Fruit fly (Drosophila melanogaster) whole organism, embryonic: ENCODE results near the gene RpS15Aa.

Source experiments
- Awh ChIP-seq: fragments of 200-800 bp; sonication (Bioruptor generic); IDR thresholded peaks from 2 replicates; pipeline ENCODE4, ENCODE4 v1.3.6; 2022; ENCODE audit warnings: missing biosample characterization, missing genetic modification characterization
- CG11456 ChIP-seq: fragments of 200-800 bp; sonication (Bioruptor generic); IDR thresholded peaks from 3 replicates; pipeline ENCODE4 v1.3.6; 2022; ENCODE audit warnings: missing biosample characterization, missing genetic modification characterization
- CG11695 ChIP-seq: fragments of 200-800 bp; sonication (Bioruptor generic); IDR thresholded peaks from 3 replicates; pipeline ENCODE4 v1.3.6; 2022; ENCODE audit warnings: missing biosample characterization, missing genetic modification characterization
- CG12104 ChIP-seq: fragments of 200-800 bp; sonication (Bioruptor generic); optimal IDR thresholded peaks from 3 replicates; lab custom pipeline; 2016; ENCODE audit warnings: missing biosample characterization, missing genetic modification characterization
- CG12219 ChIP-seq: fragments of 200-800 bp; sonication (Bioruptor generic); optimal IDR thresholded peaks from 3 replicates; lab custom pipeline; 2018; ENCODE audit warnings: missing biosample characterization, mild to moderate bottlenecking, missing genetic modification characterization
- CG12942 ChIP-seq: fragments of 200-800 bp; sonication (Bioruptor generic); optimal IDR thresholded peaks from 3 replicates; lab custom pipeline; 2016; ENCODE audit warnings: missing biosample characterization, missing genetic modification characterization
- CG13296 ChIP-seq: fragments of 200-800 bp; sonication (Bioruptor generic); optimal IDR thresholded peaks from 3 replicates; lab custom pipeline; 2018; ENCODE audit warnings: missing biosample characterization, mild to moderate bottlenecking, missing genetic modification characterization
- CG1529 ChIP-seq: fragments of 200-800 bp; sonication (Bioruptor generic); optimal IDR thresholded peaks from 3 replicates; lab custom pipeline; 2018; ENCODE audit warnings: missing biosample characterization, missing genetic modification characterization
- CG16815 ChIP-seq: fragments of 200-800 bp; sonication (Bioruptor generic); optimal IDR thresholded peaks from 3 replicates; lab custom pipeline; 2017; ENCODE audit warnings: missing biosample characterization, mild to moderate bottlenecking, missing genetic modification characterization
- CG18011 ChIP-seq: fragments of 200-800 bp; sonication (Bioruptor generic); optimal IDR thresholded peaks from 2 replicates; lab custom pipeline; 2017; ENCODE audit warnings: missing biosample characterization, missing genetic modification characterization, mild to moderate bottlenecking, moderate library complexity, missing genotype
- CG1832 ChIP-seq: fragments of 200-800 bp; sonication (Bioruptor generic); optimal IDR thresholded peaks from 2 replicates; lab custom pipeline; 2017; ENCODE audit warnings: missing biosample characterization, mild to moderate bottlenecking, missing genetic modification characterization, inconsistent platforms
- CG18599 ChIP-seq: fragments of 200-800 bp; sonication (Bioruptor generic); optimal IDR thresholded peaks from 3 replicates; lab custom pipeline; 2017; ENCODE audit warnings: missing biosample characterization, missing genetic modification characterization, mild to moderate bottlenecking, moderate library complexity, missing genetic modification reagents
- CG30431 ChIP-seq: fragments of 200-800 bp; sonication (Bioruptor generic); optimal IDR thresholded peaks from 2 replicates; lab custom pipeline; 2017; ENCODE audit warnings: missing biosample characterization, missing genetic modification characterization
- CG3065 ChIP-seq: fragments of 200-800 bp; sonication (Bioruptor generic); optimal IDR thresholded peaks from 2 replicates; lab custom pipeline; 2016; ENCODE audit warnings: missing biosample characterization, missing genetic modification characterization
- CG3281 ChIP-seq: fragments of 200-800 bp; sonication (Bioruptor generic); optimal IDR thresholded peaks from 3 replicates; lab custom pipeline; 2017; ENCODE audit warnings: missing biosample characterization, mild to moderate bottlenecking, missing genetic modification characterization
- CG33557 ChIP-seq: fragments of 200-800 bp; sonication (Bioruptor generic); optimal IDR thresholded peaks from 2 replicates; lab custom pipeline; 2019; ENCODE audit warnings: missing biosample characterization, mild to moderate bottlenecking, missing genetic modification characterization, moderate library complexity
- CG3407 ChIP-seq: fragments of 200-800 bp; sonication (Bioruptor generic); optimal IDR thresholded peaks from 2 replicates; lab custom pipeline; 2018; ENCODE audit warnings: missing biosample characterization, mild to moderate bottlenecking, missing genetic modification characterization
- CG6175 ChIP-seq: fragments of 200-800 bp; sonication (Bioruptor generic); IDR thresholded peaks from 3 replicates; pipeline ENCODE4 v1.3.6; 2022; ENCODE audit warnings: missing biosample characterization, missing genetic modification characterization
- CG7928 ChIP-seq: fragments of 200-800 bp; sonication (Bioruptor generic); optimal IDR thresholded peaks from 2 replicates; lab custom pipeline; 2017; ENCODE audit warnings: missing biosample characterization, mild to moderate bottlenecking, missing genetic modification characterization
- CG8290 ChIP-seq, 3 experiments: fragments of 200-800 bp; sonication (Bioruptor generic); optimal IDR thresholded peaks; 2 replicates each; lab custom pipeline; 2016 to 2019; ENCODE audit warnings: missing biosample characterization in 3 of 3, missing genetic modification characterization in 3 of 3, mild to moderate bottlenecking in 2 of 3, moderate library complexity in 1 of 3
- CG8924 ChIP-seq: fragments of 200-800 bp; optimal IDR thresholded peaks from 3 replicates; lab custom pipeline; 2019; ENCODE audit warnings: missing biosample characterization, mild to moderate bottlenecking, missing genetic modification characterization, moderate library complexity
- Dbx ChIP-seq: fragments of 200-800 bp; sonication (Bioruptor generic); IDR thresholded peaks from 3 replicates; pipeline ENCODE4 v1.3.6; 2022; ENCODE audit warnings: missing biosample characterization, missing genetic modification characterization
- Dp ChIP-seq: fragments of 200-800 bp; sonication (Bioruptor generic); optimal IDR thresholded peaks from 2 replicates; lab custom pipeline; 2018; ENCODE audit warnings: missing biosample characterization, mild to moderate bottlenecking, missing genetic modification characterization, moderate library complexity
- Hmr ChIP-seq: fragments of 200-800 bp; sonication (Bioruptor generic); optimal IDR thresholded peaks from 3 replicates; lab custom pipeline; 2017; ENCODE audit warnings: mild to moderate bottlenecking, missing biosample characterization, missing genetic modification reagents, missing genetic modification characterization
- NC2β ChIP-seq: fragments of 200-800 bp; sonication (Bioruptor generic); optimal IDR thresholded peaks from 2 replicates; lab custom pipeline; 2016; ENCODE audit warnings: missing biosample characterization, missing genetic modification characterization
- Neu2 ChIP-seq: fragments of 200-800 bp; sonication (Bioruptor generic); optimal IDR thresholded peaks from 3 replicates; lab custom pipeline; 2016; ENCODE audit warnings: missing biosample characterization, missing genetic modification characterization, borderline replicate concordance
- Nf-YB ChIP-seq: fragments of 200-800 bp; sonication (Bioruptor generic); optimal IDR thresholded peaks from 3 replicates; lab custom pipeline; 2019; ENCODE audit warnings: missing biosample characterization, mild to moderate bottlenecking, missing genetic modification characterization, moderate library complexity
- NfI ChIP-seq: fragments of 200-800 bp; sonication (Bioruptor generic); optimal IDR thresholded peaks from 3 replicates; lab custom pipeline; 2018; ENCODE audit warnings: missing biosample characterization, mild to moderate bottlenecking, missing genetic modification characterization, moderate library complexity
- Oli ChIP-seq: fragments of 200-800 bp; sonication (Bioruptor generic); optimal IDR thresholded peaks from 2 replicates; lab custom pipeline; 2018; ENCODE audit warnings: missing biosample characterization, mild to moderate bottlenecking, missing genetic modification characterization, moderate library complexity
- Xrp1 ChIP-seq: fragments of 200-800 bp; sonication (Bioruptor generic); IDR thresholded peaks from 2 replicates; pipeline ENCODE4 v1.3.6; 2022; ENCODE audit warnings: missing biosample characterization, missing genetic modification characterization
- abd-A ChIP-seq: fragments of 200-800 bp; sonication (Bioruptor generic); optimal IDR thresholded peaks from 3 replicates; lab custom pipeline; 2019; ENCODE audit warnings: missing biosample characterization, mild to moderate bottlenecking, missing genetic modification characterization, moderate library complexity
- ara ChIP-seq: fragments of 200-800 bp; sonication (Bioruptor generic); IDR thresholded peaks from 2 replicates; pipeline ENCODE4 v1.3.6; 2022; ENCODE audit warnings: missing biosample characterization, missing genetic modification characterization
- ato ChIP-seq: fragments of 200-800 bp; sonication (Bioruptor generic); IDR thresholded peaks from 2 replicates; pipeline ENCODE4 v1.3.6; 2022; ENCODE audit warnings: missing biosample characterization, missing genetic modification characterization; ENCODE audit not compliant: partially characterized antibody
- cad ChIP-seq: fragments of >200 bp; optimal IDR thresholded peaks from 2 replicates; lab custom pipeline; 2017; ENCODE audit warnings: missing biosample characterization, missing genetic modification characterization
- caup ChIP-seq: fragments of 200-800 bp; sonication (Bioruptor generic); optimal IDR thresholded peaks from 3 replicates; lab custom pipeline; 2017; ENCODE audit warnings: missing biosample characterization, mild to moderate bottlenecking, missing genetic modification characterization, moderate library complexity; ENCODE audit not compliant: severe bottlenecking
- corto ChIP-seq: fragments of 200-800 bp; sonication (Bioruptor generic); optimal IDR thresholded peaks from 2 replicates; lab custom pipeline; 2016; ENCODE audit warnings: missing biosample characterization, mild to moderate bottlenecking, missing genetic modification characterization, moderate library complexity
- crol ChIP-seq: fragments of 200-800 bp; sonication (Bioruptor generic); IDR thresholded peaks from 2 replicates; pipeline ENCODE4 v1.3.6; 2022; ENCODE audit warnings: missing biosample characterization, missing genetic modification characterization
- cwo ChIP-seq: fragments of 200-800 bp; sonication (Bioruptor generic); optimal IDR thresholded peaks from 3 replicates; lab custom pipeline; 2017; ENCODE audit warnings: missing biosample characterization, missing genetic modification characterization, mild to moderate bottlenecking, moderate library complexity, missing genetic modification reagents
- gcm ChIP-seq: fragments of 200-800 bp; sonication (Bioruptor generic); optimal IDR thresholded peaks from 2 replicates; lab custom pipeline; 2019; ENCODE audit warnings: missing biosample characterization, mild to moderate bottlenecking, missing genetic modification characterization, moderate library complexity
- gcm2 ChIP-seq: fragments of 200-800 bp; sonication (Bioruptor generic); optimal IDR thresholded peaks from 2 replicates; lab custom pipeline; 2016; ENCODE audit warnings: missing biosample characterization, missing genetic modification characterization
- gem ChIP-seq: fragments of 200-800 bp; sonication (Bioruptor generic); optimal IDR thresholded peaks from 2 replicates; lab custom pipeline; 2019; ENCODE audit warnings: missing biosample characterization, mild to moderate bottlenecking, missing genetic modification characterization, moderate library complexity
- ham ChIP-seq: fragments of 200-800 bp; sonication (Bioruptor generic); IDR thresholded peaks from 2 replicates; pipeline ENCODE4 v1.3.6; 2022; ENCODE audit warnings: missing biosample characterization, missing genetic modification characterization
- hb ChIP-seq: fragments of 200-800 bp; sonication (Bioruptor generic); IDR thresholded peaks from 3 replicates; pipeline ENCODE4 v1.3.6; 2022; ENCODE audit warnings: missing biosample characterization, missing genetic modification characterization; ENCODE audit not compliant: partially characterized antibody
- jumu ChIP-seq: fragments of 200-800 bp; sonication (Bioruptor generic); optimal IDR thresholded peaks from 3 replicates; lab custom pipeline; 2016; ENCODE audit warnings: missing biosample characterization, missing genetic modification characterization
- sd ChIP-seq: fragments of 200-800 bp; sonication (Bioruptor generic); optimal IDR thresholded peaks from 3 replicates; lab custom pipeline; 2018; ENCODE audit warnings: missing biosample characterization, mild to moderate bottlenecking, missing genetic modification characterization, moderate library complexity
- seq ChIP-seq: fragments of 200-800 bp; sonication (Bioruptor generic); IDR thresholded peaks from 2 replicates; pipeline ENCODE4 v1.3.6; 2022; ENCODE audit warnings: missing biosample characterization, missing genetic modification characterization
- sug ChIP-seq: fragments of 200-800 bp; optimal IDR thresholded peaks from 2 replicates; lab custom pipeline; 2019; ENCODE audit warnings: missing biosample characterization, mild to moderate bottlenecking, missing genetic modification characterization, moderate library complexity
- tna ChIP-seq: fragments of 200-800 bp; sonication (Bioruptor generic); IDR thresholded peaks from 2 replicates; pipeline ENCODE4 v1.3.6; 2022; ENCODE audit warnings: missing biosample characterization, missing genetic modification characterization; ENCODE audit not compliant: partially characterized antibody
- unc-4 ChIP-seq: fragments of 200-800 bp; sonication (Bioruptor generic); IDR thresholded peaks from 2 replicates; pipeline ENCODE4 v1.3.6; 2022; ENCODE audit warnings: missing biosample characterization, missing genetic modification characterization; ENCODE audit not compliant: partially characterized antibody
- vvl ChIP-seq: fragments of 200-800 bp; sonication (Bioruptor generic); IDR thresholded peaks from 2 replicates; pipeline ENCODE4 v1.3.6; 2022; ENCODE audit warnings: missing biosample characterization, missing genetic modification characterization

Gene RpS15Aa

dm6 chrX:13322405-13322804 lies 15.1 kb downstream of the RpS15Aa start (continued):
- TF ChIP-seq cad (GFP tag; lab: Kevin White, UChicago) (no peak), CG1529 (GFP tag; lab: Kevin White, UChicago) (no peak), CG33557 (no peak), ara (no peak), CG7928 (no peak), NfI (GFP tag; lab: Kevin White, UChicago) (no peak), abd-A (tag; lab: Kevin White, UChicago) (peak; percentile 25), CG3065 (GFP tag; lab: Kevin White, UChicago) (no peak), CG12104 (no peak), CG3281 (GFP tag; lab: Kevin White, UChicago) (peak; percentile 35), CG8290 (GFP tag; optimal IDR thresholded peaks at IDR 0.05; lab: Kevin White, UChicago) (no peak), CG8290 (tag; optimal IDR thresholded peaks at IDR 0.05; lab: Kevin White, UChicago) (peak in 1 of 2 experiments; percentile 29), gcm2 (GFP tag; lab: Kevin White, UChicago) (no peak), Xrp1 (GFP tag; lab: Robert Waterston, UW) (no peak), CG3407 (GFP tag; lab: Kevin White, UChicago) (no peak), CG16815 (GFP tag; lab: Kevin White, UChicago) (no peak), NC2β (no peak), tna (GFP tag; lab: Robert Waterston, UW) (no peak), CG18011 (GFP tag; lab: Kevin White, UChicago) (no peak), CG18599 (GFP tag; lab: Kevin White, UChicago) (peak; percentile 45), ato (GFP tag; lab: Robert Waterston, UW) (no peak), CG12942 (GFP tag; lab: Kevin White, UChicago) (no peak), CG30431 (GFP tag; lab: Kevin White, UChicago) (no peak), seq (GFP tag; lab: Robert Waterston, UW) (no peak), Oli (tag; lab: Kevin White, UChicago) (no peak), CG11456 (no peak), gcm (GFP tag; lab: Kevin White, UChicago) (no peak), CG6175 (GFP tag; lab: Robert Waterston, UW) (no peak; the same call in 2 of the 3 replicates), Dp (GFP tag; lab: Kevin White, UChicago) (no peak), gem (tag; lab: Kevin White, UChicago) (no peak), caup (peak; percentile 25), Awh (GFP tag; lab: Robert Waterston, UW) (no peak), Nf-YB (GFP tag; lab: Kevin White, UChicago) (no peak), sd (tag; lab: Kevin White, UChicago) (peak; percentile 17), CG12219 (GFP tag; lab: Kevin White, UChicago) (no peak), corto (GFP tag; lab: Kevin White, UChicago) (no peak), CG13296 (GFP tag; lab: Kevin White, UChicago) (peak; percentile 33), vvl (GFP tag; lab: Robert Waterston, UW) (no peak), Hmr (GFP tag; lab: Kevin White, UChicago) (peak; percentile 47), crol (GFP tag; lab: Robert Waterston, UW) (peak; percentile 67), Neu2 (GFP tag; lab: Kevin White, UChicago) (no peak), CG11695 (GFP tag; lab: Robert Waterston, UW) (no peak), hb (GFP tag; lab: Robert Waterston, UW) (no peak), CG8924 (tag; lab: Kevin White, UChicago) (no peak), CG1832 (peak; percentile 69), sug (no peak), ham (no peak), cwo (GFP tag; lab: Kevin White, UChicago) (peak; percentile 62), Dbx (GFP tag; lab: Robert Waterston, UW) (peak; percentile 33; the same call in 1 of the 3 replicates), unc-4 (GFP tag; lab: Robert Waterston, UW) (no peak), jumu (no peak)
